Worm (Caenorhabditis elegans) whole organism, early embryonic: ENCODE data around the gene Y105C5B.3.

Experiments used
- B0310.2 ChIP-seq: sonication (generic microtip); optimal IDR thresholded peaks from 2 replicates; lab custom pipeline; 2016; ENCODE audit warnings: mild to moderate bottlenecking, missing genetic modification characterization, missing compliant biosample characterization
- F13C5.2 ChIP-seq: sonication (generic microtip); optimal IDR thresholded peaks from 2 replicates; lab custom pipeline; 2017; ENCODE audit warnings: mild to moderate bottlenecking, missing genetic modification characterization, inconsistent platforms, missing compliant biosample characterization
- aly-1 ChIP-seq: sonication (generic microtip); optimal IDR thresholded peaks from 2 replicates; lab custom pipeline; 2016; ENCODE audit warnings: missing genetic modification characterization, missing compliant biosample characterization
- ama-1 ChIP-seq: fragments of 150-350 bp; optimal IDR thresholded peaks from 2 replicates; lab custom pipeline; 2014
- ceh-13 ChIP-seq: fragments of 200-800 bp; sonication (Bioruptor generic); optimal IDR thresholded peaks from 2 replicates; lab custom pipeline; 2018; ENCODE audit warnings: mild to moderate bottlenecking, missing genetic modification characterization, missing compliant biosample characterization
- ets-7 ChIP-seq: sonication (generic microtip); optimal IDR thresholded peaks from 2 replicates; lab custom pipeline; 2016; ENCODE audit warnings: missing genotype, missing genetic modification characterization, missing compliant biosample characterization
- flt-1 ChIP-seq: fragments of 200-800 bp; sonication (Bioruptor generic); IDR thresholded peaks from 2 replicates; pipeline ENCODE4 v1.3.6; 2022; ENCODE audit warnings: missing genetic modification characterization, missing compliant biosample characterization
- hmbx-1 ChIP-seq: sonication (generic microtip); optimal IDR thresholded peaks from 2 replicates; lab custom pipeline; 2016; ENCODE audit warnings: mild to moderate bottlenecking, missing genetic modification characterization, missing compliant biosample characterization
- hmg-4 ChIP-seq: fragments of 200-800 bp; sonication (Bioruptor generic); optimal IDR thresholded peaks from 2 replicates; lab custom pipeline; 2018; ENCODE audit warnings: mild to moderate bottlenecking, missing genetic modification characterization, missing compliant biosample characterization
- hnd-1 ChIP-seq: sonication (generic microtip); optimal IDR thresholded peaks from 2 replicates; lab custom pipeline; 2016; ENCODE audit warnings: missing genetic modification characterization, missing compliant biosample characterization
- pes-1 ChIP-seq: fragments of 200-800 bp; sonication (Bioruptor generic); IDR thresholded peaks from 2 replicates; pipeline ENCODE4 v1.3.6; 2022; ENCODE audit warnings: missing genetic modification reagents, missing genetic modification characterization, missing compliant biosample characterization
- scrt-1 ChIP-seq: fragments of 200-800 bp; sonication (Bioruptor generic); IDR thresholded peaks from 2 replicates; pipeline ENCODE4 v1.3.6; 2022; ENCODE audit warnings: missing genetic modification characterization, missing compliant biosample characterization
- sea-1 ChIP-seq: fragments of 200-800 bp; sonication (Bioruptor generic); conservative IDR thresholded peaks from 2 replicates; pipeline ENCODE4 v1.3.6; 2022; ENCODE audit warnings: missing genetic modification characterization, missing compliant biosample characterization
- tbx-11 ChIP-seq: fragments of 200-800 bp; sonication (Bioruptor generic); IDR thresholded peaks from 2 replicates; pipeline ENCODE4 v1.3.6; 2022; ENCODE audit warnings: missing genetic modification characterization, missing compliant biosample characterization
- tbx-37 ChIP-seq: fragments of 200-800 bp; sonication (Bioruptor generic); conservative IDR thresholded peaks from 2 replicates; pipeline ENCODE4 v1.3.6; 2022; ENCODE audit warnings: missing genetic modification reagents, missing genetic modification characterization, missing compliant biosample characterization
- tra-4 ChIP-seq: sonication (generic microtip); optimal IDR thresholded peaks from 2 replicates; lab custom pipeline; 2017; ENCODE audit warnings: missing genetic modification characterization, missing compliant biosample characterization

The Y105C5B.3 gene

ce11 chrIV:15883922-15884321 is at the start of gene Y105C5B.3:
Gene Y105C5B.3 (plus strand): TSS chrIV:15884222.
- TF ChIP-seq tra-4 (tag; lab: Kevin White, UChicago), result no peak
- no peak for TF ChIP-seq hnd-1 (tag; lab: Kevin White, UChicago)
- no peak for TF ChIP-seq scrt-1
- no peak for TF ChIP-seq hmbx-1 (tag; lab: Kevin White, UChicago)
- no peak for TF ChIP-seq tbx-11 (GFP tag; lab: Robert Waterston, UW)
- TF ChIP-seq B0310.2 (tag; lab: Kevin White, UChicago), result no peak

- TF ChIP-seq ama-1 (lab: Kevin White, UChicago), result no peak
- no peak for TF ChIP-seq tra-4 (tag; lab: Kevin White, UChicago)
- no peak for TF ChIP-seq sea-1 (GFP tag; lab: Robert Waterston, UW)
- TF ChIP-seq F13C5.2 (tag; lab: Kevin White, UChicago), result no peak
- no peak for TF ChIP-seq pes-1 (GFP tag; lab: Robert Waterston, UW)
- no peak for TF ChIP-seq ceh-13 (GFP tag; lab: Kevin White, UChicago)
- no peak for TF ChIP-seq aly-1
- TF ChIP-seq scrt-1, result no peak
- TF ChIP-seq flt-1 (GFP tag; lab: Robert Waterston, UW), result no peak
- no peak for TF ChIP-seq hnd-1 (tag; lab: Kevin White, UChicago)
- TF ChIP-seq tbx-37 (GFP tag; lab: Robert Waterston, UW), result no peak
These were observed 40.0 kb upstream of the Y105C5B.3 start for ce11 chrIV:15844064-15844463.

- TF ChIP-seq F13C5.2 (tag; lab: Kevin White, UChicago) (no peak), scrt-1 (no peak), flt-1 (GFP tag; lab: Robert Waterston, UW) (no peak), hnd-1 (tag; lab: Kevin White, UChicago) (no peak), tbx-11 (GFP tag; lab: Robert Waterston, UW) (no peak), pes-1 (GFP tag; lab: Robert Waterston, UW) (no peak), hmg-4 (GFP tag; lab: Kevin White, UChicago) (no peak), tra-4 (tag; lab: Kevin White, UChicago) (no peak), hmbx-1 (tag; lab: Kevin White, UChicago) (no peak)
These were observed 37.5 kb upstream of the Y105C5B.3 start, which contains the start of gene Y105C5A.1270 for ce11 chrIV:15846553-15846952. Gene Y105C5A.1270 (minus strand): TSS chrIV:15846653.

- TF ChIP-seq tbx-11 (GFP tag; lab: Robert Waterston, UW) (no peak), tbx-37 (GFP tag; lab: Robert Waterston, UW) (no peak), tra-4 (tag; lab: Kevin White, UChicago) (no peak), aly-1 (no peak)
These were observed 36.9 kb upstream of the Y105C5B.3 start, which contains the start of gene Y105C5A.1269 for ce11 chrIV:15847096-15847495. Gene Y105C5A.1269 (plus strand): TSS chrIV:15847396.

ce11 chrIV:15849656-15850055 is 34.4 kb upstream of the Y105C5B.3 start, which contains the start of gene Y105C5A.24:
Gene Y105C5A.24 (plus strand): TSS chrIV:15849875.
- TF ChIP-seq F13C5.2 (tag; lab: Kevin White, UChicago) (no peak), flt-1 (GFP tag; lab: Robert Waterston, UW) (no peak), hnd-1 (tag; lab: Kevin White, UChicago) (no peak), tbx-37 (GFP tag; lab: Robert Waterston, UW) (no peak)

- TF ChIP-seq ama-1 (lab: Kevin White, UChicago) (no peak), hmg-4 (GFP tag; lab: Kevin White, UChicago) (no peak), aly-1 (no peak), F13C5.2 (tag; lab: Kevin White, UChicago) (no peak), tbx-37 (GFP tag; lab: Robert Waterston, UW) (no peak), flt-1 (GFP tag; lab: Robert Waterston, UW) (no peak), B0310.2 (tag; lab: Kevin White, UChicago) (no peak), hmbx-1 (tag; lab: Kevin White, UChicago) (no peak), tbx-11 (GFP tag; lab: Robert Waterston, UW) (no peak), ets-7 (tag; lab: Kevin White, UChicago) (no peak), hnd-1 (tag; lab: Kevin White, UChicago) (no peak), sea-1 (GFP tag; lab: Robert Waterston, UW) (no peak), pes-1 (GFP tag; lab: Robert Waterston, UW) (no peak)
These were observed 33.4 kb upstream of the Y105C5B.3 start for ce11 chrIV:15850647-15851046.

- no peak for TF ChIP-seq scrt-1
- TF ChIP-seq hnd-1 (tag; lab: Kevin White, UChicago), result no peak
- no peak for TF ChIP-seq hmg-4 (GFP tag; lab: Kevin White, UChicago)
These were observed 30.9 kb upstream of the Y105C5B.3 start for ce11 chrIV:15852875-15853793.

- no peak for TF ChIP-seq B0310.2 (tag; lab: Kevin White, UChicago)
- no peak for TF ChIP-seq hnd-1 (tag; lab: Kevin White, UChicago)
- TF ChIP-seq tra-4 (tag; lab: Kevin White, UChicago), result no peak
- TF ChIP-seq tbx-37 (GFP tag; lab: Robert Waterston, UW), result no peak
- TF ChIP-seq scrt-1, result peak; percentile 64; the same call in 1 of the 2 replicates
- no peak for TF ChIP-seq F13C5.2 (tag; lab: Kevin White, UChicago)
These were observed 30.1 kb upstream of the Y105C5B.3 start for ce11 chrIV:15853820-15854426.
